Fruit fly (Drosophila melanogaster) Kc167 (cell line): ENCODE data around the gene ND-ASHI.

Experiments
- Myc ChIP-seq: fragments of >200 bp; optimal IDR thresholded peaks from 2 replicates; lab custom pipeline; 2017; ENCODE audit warnings: missing external identifiers
- Sin3A ChIP-seq: fragments of >200 bp; optimal IDR thresholded peaks from 2 replicates; lab custom pipeline; 2018; ENCODE audit warnings: missing external identifiers
- h ChIP-seq: fragments of >200 bp; optimal IDR thresholded peaks from 3 replicates; lab custom pipeline; 2018; ENCODE audit warnings: missing external identifiers
- insv ChIP-seq: fragments of >200 bp; optimal IDR thresholded peaks from 3 replicates; lab custom pipeline; 2018; ENCODE audit warnings: missing external identifiers
- psq ChIP-seq: fragments of >200 bp; optimal IDR thresholded peaks from 2 replicates; lab custom pipeline; 2017; ENCODE audit warnings: missing external identifiers
- ttk ChIP-seq: sonication (Bioruptor generic); optimal IDR thresholded peaks from 2 replicates; lab custom pipeline; 2017; ENCODE audit warnings: missing external identifiers

The ND-ASHI gene

dm6 chrX:6656023-6656594 lies 22.8 kb downstream of the ND-ASHI start:
- no peak for TF ChIP-seq h
- TF ChIP-seq ttk (lab: Kevin White, UChicago) = no peak
- TF ChIP-seq insv (lab: Kevin White, UChicago) = no peak
- TF ChIP-seq Myc (lab: Kevin White, UChicago) = no peak
- TF ChIP-seq psq (lab: Kevin White, UChicago) = no peak
- TF ChIP-seq Sin3A = no peak

DNA sequence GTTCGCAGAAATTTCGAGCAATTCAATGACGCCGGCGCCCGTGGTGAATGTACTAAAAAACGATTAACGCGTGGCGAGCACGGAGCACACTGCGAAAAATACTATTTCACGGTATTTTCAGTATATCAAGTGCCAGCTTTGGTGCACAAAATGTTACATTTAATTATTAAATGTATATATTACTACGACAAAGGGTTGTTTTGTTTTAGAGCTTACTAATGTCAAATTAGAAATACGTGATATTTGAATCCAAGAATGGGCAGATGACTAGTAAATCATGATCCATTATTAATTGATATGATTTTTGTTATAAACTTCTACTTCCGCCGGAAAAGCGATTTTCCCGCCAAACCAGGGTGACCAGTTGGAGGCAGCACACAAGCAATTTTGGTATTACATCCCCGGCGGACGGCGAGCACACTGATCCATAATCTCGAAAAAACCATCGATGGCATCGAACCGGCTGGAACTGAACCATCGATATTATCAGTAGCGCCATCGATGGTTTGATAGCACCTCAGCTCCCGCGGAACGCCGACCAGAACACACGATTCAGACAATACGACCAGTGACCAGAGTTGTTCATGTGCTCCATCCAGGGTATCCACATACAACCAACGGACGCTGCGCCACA lies 24.6 kb downstream of the ND-ASHI start, which contains the start of the genes CG3226 and Cdc7:
Gene CG3226 (minus strand): TSS at position 51 of the 634 bp plus-strand sequence.
Gene Cdc7 (plus strand): TSS at position 344 of the 634 bp plus-strand sequence.
- TF ChIP-seq Myc (lab: Kevin White, UChicago) = no peak
- TF ChIP-seq insv (lab: Kevin White, UChicago) = no peak
- no peak for TF ChIP-seq Sin3A
- no peak for TF ChIP-seq h
- TF ChIP-seq ttk (lab: Kevin White, UChicago) = no peak
- TF ChIP-seq psq (lab: Kevin White, UChicago) = no peak

DNA sequence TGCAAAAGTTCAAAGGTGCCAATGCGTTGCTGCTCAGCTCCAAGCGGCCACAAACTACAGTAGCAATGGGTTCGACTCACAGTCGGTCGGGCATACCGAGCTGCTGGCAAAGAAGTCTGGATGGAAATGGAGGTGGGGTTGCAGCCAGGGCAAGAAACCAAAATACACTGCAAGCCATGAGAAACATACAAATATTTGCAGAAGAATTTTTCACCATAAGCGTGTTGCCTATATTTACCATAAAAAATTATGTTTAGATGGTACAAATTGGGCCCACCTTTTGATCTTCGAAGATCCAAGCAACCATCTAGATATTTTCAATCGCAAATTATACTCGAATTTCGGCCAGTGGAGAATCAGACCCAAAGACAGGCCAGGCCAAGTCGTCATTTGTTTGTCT lies 32.1 kb downstream of the ND-ASHI start:
- TF ChIP-seq Myc (lab: Kevin White, UChicago) (no peak), insv (lab: Kevin White, UChicago) (no peak), Sin3A (no peak), ttk (lab: Kevin White, UChicago) (no peak)

dm6 chrX:6642593-6643257 lies 36.2 kb downstream of the ND-ASHI start:
- TF ChIP-seq Sin3A = no peak
- no peak for TF ChIP-seq h
- no peak for TF ChIP-seq insv (lab: Kevin White, UChicago)
- TF ChIP-seq psq (lab: Kevin White, UChicago) = no peak
- TF ChIP-seq Myc (lab: Kevin White, UChicago) = no peak
- no peak for TF ChIP-seq ttk (lab: Kevin White, UChicago)

DNA sequence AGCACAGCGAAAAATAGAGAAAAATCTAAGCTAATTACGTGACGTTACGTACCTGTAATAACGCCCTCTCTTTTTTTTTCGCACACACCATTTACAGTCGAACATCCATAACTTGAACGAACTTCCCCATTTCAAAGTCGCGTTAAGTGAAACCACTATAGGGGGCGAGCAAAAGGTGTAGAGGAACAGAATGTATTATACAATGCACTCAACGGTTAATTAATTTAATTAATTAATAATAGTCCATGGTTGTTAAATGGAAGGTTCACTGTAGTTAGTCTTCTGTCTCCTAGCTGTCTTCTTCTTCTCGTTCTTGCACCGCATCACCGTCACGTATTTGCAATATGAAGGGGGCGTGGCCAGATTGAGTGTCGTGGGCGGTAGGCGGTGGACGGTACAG lies 37.3 kb downstream of the ND-ASHI start:
- TF ChIP-seq Myc (lab: Kevin White, UChicago) (no peak), psq (lab: Kevin White, UChicago) (no peak), insv (lab: Kevin White, UChicago) (no peak), ttk (lab: Kevin White, UChicago) (no peak), h (no peak), Sin3A (no peak)

DNA sequence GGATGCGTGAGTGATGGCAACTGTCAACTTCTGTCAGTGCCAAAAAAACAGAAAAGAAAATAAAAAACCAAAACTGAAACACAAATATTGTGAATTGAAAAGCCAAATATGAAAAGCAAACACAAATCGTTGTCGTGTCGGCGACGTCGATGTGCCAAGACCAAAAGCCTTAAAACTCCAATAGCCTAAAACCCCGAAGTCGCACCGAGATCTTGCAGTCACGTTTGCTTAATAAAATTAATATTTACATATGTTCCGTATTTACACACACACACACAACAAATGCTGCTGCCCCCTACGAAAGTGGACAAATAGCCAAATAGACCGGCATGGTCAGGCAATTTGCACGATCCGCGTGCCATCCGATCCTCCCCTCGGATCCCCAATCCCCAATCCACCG lies 40.8 kb downstream of the ND-ASHI start:
- no peak for TF ChIP-seq Myc (lab: Kevin White, UChicago)
- no peak for TF ChIP-seq Sin3A
- TF ChIP-seq h = no peak
- no peak for TF ChIP-seq psq (lab: Kevin White, UChicago)
- no peak for TF ChIP-seq insv (lab: Kevin White, UChicago)
- TF ChIP-seq ttk (lab: Kevin White, UChicago) = no peak

DNA sequence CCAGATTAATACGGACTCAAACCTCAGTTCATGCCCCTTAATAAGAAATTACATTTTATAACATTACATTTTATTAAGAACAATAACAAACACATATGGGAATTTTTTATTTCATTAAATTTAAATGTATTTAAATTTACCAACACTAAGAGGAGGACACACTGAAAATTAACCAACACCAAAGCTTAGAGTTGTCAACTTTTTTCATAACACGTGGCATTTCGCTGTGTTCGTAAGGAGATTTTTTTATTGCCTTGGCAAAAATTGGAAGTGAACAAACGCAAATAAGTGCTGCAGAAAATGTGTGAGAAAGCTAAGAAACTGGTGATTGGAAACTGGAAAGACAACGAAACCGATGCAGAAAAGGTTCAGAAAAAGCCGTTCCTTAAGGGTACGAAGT lies 45.3 kb downstream of the ND-ASHI start, which contains the start of gene CG14443:
Gene CG14443 (plus strand): TSS at position 301 of the 400 bp plus-strand sequence.
- no peak for TF ChIP-seq insv (lab: Kevin White, UChicago)
- TF ChIP-seq psq (lab: Kevin White, UChicago) = no peak
- TF ChIP-seq Sin3A = no peak
- no peak for TF ChIP-seq ttk (lab: Kevin White, UChicago)
- TF ChIP-seq Myc (lab: Kevin White, UChicago) = no peak
- TF ChIP-seq h = no peak

DNA sequence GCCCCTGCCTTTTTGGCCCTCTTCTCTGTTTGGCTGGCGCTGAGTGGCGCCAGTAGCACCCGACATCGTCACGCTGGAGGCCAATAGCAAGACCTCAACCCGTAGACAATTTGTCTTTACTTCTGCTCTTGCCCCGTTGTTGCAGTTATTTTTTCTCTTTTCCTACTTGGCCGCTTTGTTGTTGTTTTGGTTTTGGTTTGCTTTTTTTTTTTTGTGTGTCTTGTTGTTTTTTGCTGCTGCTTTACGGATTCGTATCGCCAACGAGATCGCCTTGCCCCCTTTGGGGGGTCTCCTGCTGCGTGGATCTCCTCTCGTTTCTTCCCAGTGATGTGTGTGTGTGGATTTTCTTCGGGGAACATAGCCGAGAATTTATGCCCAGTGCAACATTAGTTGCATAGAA lies 47.0 kb downstream of the ND-ASHI start:
- TF ChIP-seq insv (lab: Kevin White, UChicago) (no peak), ttk (lab: Kevin White, UChicago) (no peak), psq (lab: Kevin White, UChicago) (no peak), Sin3A (no peak), h (no peak), Myc (lab: Kevin White, UChicago) (no peak)
